Fruit fly (Drosophila melanogaster): ENCODE measurements around the gene CG7560.

The CG7560 gene

DNA sequence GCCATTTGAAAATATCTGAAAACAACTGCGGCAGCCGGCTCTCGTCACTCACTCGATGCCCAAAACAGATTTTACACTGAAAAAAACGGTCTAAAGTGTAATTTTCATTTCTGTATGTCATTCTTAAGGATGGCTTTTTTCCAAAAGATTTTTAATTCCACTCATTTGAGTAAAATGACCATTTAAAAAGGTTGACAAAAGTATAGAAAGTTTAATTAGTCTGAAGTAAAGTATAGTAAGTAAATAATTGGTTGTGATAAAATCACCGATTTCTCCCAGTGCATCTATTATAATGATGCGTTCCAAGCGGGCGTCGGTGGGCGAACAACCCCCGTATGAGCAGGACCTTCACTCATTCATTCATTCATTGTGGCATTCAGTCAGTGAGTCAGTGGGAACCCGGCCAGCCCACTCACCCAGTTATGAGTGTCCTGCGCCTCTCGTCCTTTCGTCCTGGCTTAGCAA lies 2.6 kb upstream of the CG7560 start (continued):
- TF ChIP-seq fd102C (GFP tag; optimal IDR thresholded peaks at IDR 0.05) (no peak), CG7372 (GFP tag; IDR thresholded peaks at IDR 0.05) (peak; percentile 63), Scr (GFP tag; IDR thresholded peaks at IDR 0.05; ENCODE audit: partially characterized antibody) (no peak), CG10462 (GFP tag; optimal IDR thresholded peaks at IDR 0.05) (peak; percentile 9), ham (GFP tag; IDR thresholded peaks at IDR 0.05) (no peak), CG7928 (GFP tag; optimal IDR thresholded peaks at IDR 0.05) (no peak), MTF-1 (GFP tag; optimal IDR thresholded peaks at IDR 0.05; ENCODE audit: borderline replicate concordance) (no peak), CG14050 (GFP tag; IDR thresholded peaks at IDR 0.05) (peak; percentile 65; the same call in 2 of the 3 replicates), CG6654 (GFP tag; optimal IDR thresholded peaks at IDR 0.05) (peak; percentile 39), CG34224 (GFP tag; IDR thresholded peaks at IDR 0.05; ENCODE audit: partially characterized antibody) (no peak), Bgb (GFP tag; IDR thresholded peaks at IDR 0.05; ENCODE audit: partially characterized antibody) (no peak), eve (GFP tag; optimal IDR thresholded peaks at IDR 0.05) (peak in 1 of 2 experiments; percentile 84), Dad (GFP tag; optimal IDR thresholded peaks at IDR 0.05) (peak; percentile 28), Antp (GFP tag; optimal IDR thresholded peaks at IDR 0.05) (no peak), Blimp-1 (GFP tag; optimal IDR thresholded peaks at IDR 0.05) (peak; percentile 87), sc (optimal IDR thresholded peaks at IDR 0.05) (no peak), sc (GFP tag; optimal IDR thresholded peaks at IDR 0.05) (peak; percentile 64), CG7987 (GFP tag; optimal IDR thresholded peaks at IDR 0.05) (no peak), CG1603 (tag; optimal IDR thresholded peaks at IDR 0.05) (peak; percentile 65), ttk (GFP tag; IDR thresholded peaks at IDR 0.05) (peak; percentile 67; the same call in 1 of the 2 replicates), CG15479 (GFP tag; optimal IDR thresholded peaks at IDR 0.05) (no peak), lmd (GFP tag; IDR thresholded peaks at IDR 0.05) (peak; percentile 83), CG7357 (GFP tag; IDR thresholded peaks at IDR 0.05) (peak; percentile 74), CG7556 (GFP tag; optimal IDR thresholded peaks at IDR 0.05) (peak; percentile 93), ci (GFP tag; IDR thresholded peaks at IDR 0.05) (peak; percentile 88), da (GFP tag; optimal IDR thresholded peaks at IDR 0.05) (no peak), TFAM (GFP tag; optimal IDR thresholded peaks at IDR 0.05) (peak; percentile 14), CG17328 (GFP tag; IDR thresholded peaks at IDR 0.05) (peak; percentile 87), vfl (GFP tag; optimal IDR thresholded peaks at IDR 0.05) (no peak), CG2116 (GFP tag; optimal IDR thresholded peaks at IDR 0.05) (no peak), kni (GFP tag; optimal IDR thresholded peaks at IDR 0.05) (peak; percentile 73), CG34376 (GFP tag; optimal IDR thresholded peaks at IDR 0.05) (peak; percentile 24), corto (GFP tag; optimal IDR thresholded peaks at IDR 0.05) (no peak), CG11247 (GFP tag; IDR thresholded peaks at IDR 0.05) (peak; percentile 36; the same call in 1 of the 2 replicates), Opbp (GFP tag; IDR thresholded peaks at IDR 0.05; ENCODE audit: partially characterized antibody) (no peak), lab (GFP tag; optimal IDR thresholded peaks at IDR 0.05) (peak; percentile 76), Optix (GFP tag; IDR thresholded peaks at IDR 0.05) (no peak), Ets65A (GFP tag) (peak; percentile 89), Fer3 (tag; optimal IDR thresholded peaks at IDR 0.05) (peak; percentile 64), CG8924 (tag; optimal IDR thresholded peaks at IDR 0.05) (peak; percentile 56), Ssrp (tag; optimal IDR thresholded peaks at IDR 0.05) (peak; percentile 79), bab2 (GFP tag; optimal IDR thresholded peaks at IDR 0.05) (peak; percentile 50), Side (GFP tag; optimal IDR thresholded peaks at IDR 0.05) (peak; percentile 69), Hr51 (GFP tag; optimal IDR thresholded peaks at IDR 0.05) (peak; percentile 38 to 61), stc (GFP tag; IDR thresholded peaks at IDR 0.05) (peak; percentile 72), knrl (GFP tag; IDR thresholded peaks at IDR 0.05; ENCODE audit: partially characterized antibody) (no peak), zfh1 (GFP tag; IDR thresholded peaks at IDR 0.05) (peak; percentile 91), ranshi (GFP tag; IDR thresholded peaks at IDR 0.05) (peak; percentile 79; the same call in 1 of the 2 replicates), danr (GFP tag; IDR thresholded peaks at IDR 0.05) (peak; percentile 49; the same call in 1 of the 2 replicates), Fer1 (GFP tag; optimal IDR thresholded peaks at IDR 0.05) (peak; percentile 81)
